Fruit fly (Drosophila melanogaster) whole organism, adult: ENCODE data around the gene cv-c.

ENCODE experiments used
- CG11617 ChIP-seq: fragments of 200-800 bp; sonication (Bioruptor generic); optimal IDR thresholded peaks from 2 replicates; lab custom pipeline; 2017; ENCODE audit warnings: mild to moderate bottlenecking, missing biosample characterization, missing genetic modification reagents, missing genetic modification characterization
- CG12768 ChIP-seq: fragments of 200-800 bp; sonication (Bioruptor generic); optimal IDR thresholded peaks from 2 replicates; lab custom pipeline; 2017; ENCODE audit warnings: missing biosample characterization, missing genetic modification characterization, mild to moderate bottlenecking, moderate library complexity, missing genetic modification reagents
- CG14711 ChIP-seq: fragments of 200-800 bp; sonication (Bioruptor generic); optimal IDR thresholded peaks from 2 replicates; lab custom pipeline; 2018; ENCODE audit warnings: missing biosample characterization, mild to moderate bottlenecking, missing genetic modification characterization, moderate library complexity
- CG1620 ChIP-seq: fragments of 200-800 bp; sonication (Bioruptor generic); optimal IDR thresholded peaks from 2 replicates; lab custom pipeline; 2016; ENCODE audit warnings: missing biosample characterization, missing genetic modification characterization
- CG33017 ChIP-seq: fragments of 200-800 bp; sonication (Bioruptor generic); optimal IDR thresholded peaks from 2 replicates; lab custom pipeline; 2018; ENCODE audit warnings: missing biosample characterization, mild to moderate bottlenecking, missing genetic modification characterization, moderate library complexity
- CG5204 ChIP-seq: fragments of 200-800 bp; sonication (Bioruptor generic); optimal IDR thresholded peaks from 2 replicates; lab custom pipeline; 2016; ENCODE audit warnings: missing biosample characterization, missing genetic modification characterization
- CG7045 ChIP-seq: fragments of 200-800 bp; sonication (Bioruptor generic); optimal IDR thresholded peaks from 2 replicates; lab custom pipeline; 2017; ENCODE audit warnings: missing biosample characterization, mild to moderate bottlenecking, missing genetic modification characterization
- CG7101 ChIP-seq: fragments of 200-800 bp; sonication (Bioruptor generic); optimal IDR thresholded peaks from 2 replicates; lab custom pipeline; 2018; ENCODE audit warnings: missing biosample characterization, mild to moderate bottlenecking, missing genetic modification characterization, moderate library complexity
- Clk ChIP-seq: fragments of 200-800 bp; sonication (Bioruptor generic); optimal IDR thresholded peaks from 2 replicates; lab custom pipeline; 2017; ENCODE audit warnings: missing biosample characterization, missing genetic modification characterization
- Crg-1 ChIP-seq: fragments of 200-800 bp; sonication (Bioruptor generic); optimal IDR thresholded peaks from 2 replicates; lab custom pipeline; 2016; ENCODE audit warnings: missing biosample characterization, missing genetic modification characterization
- Hr96 ChIP-seq: fragments of 200-800 bp; sonication (Bioruptor generic); optimal IDR thresholded peaks from 2 replicates; lab custom pipeline; 2016; ENCODE audit warnings: missing biosample characterization, missing genetic modification characterization
- Mnt ChIP-seq: fragments of 200-800 bp; sonication (Bioruptor generic); optimal IDR thresholded peaks from 2 replicates; lab custom pipeline; 2016; ENCODE audit warnings: missing biosample characterization, mild to moderate bottlenecking, missing genetic modification characterization
- bab1 ChIP-seq: fragments of 200-800 bp; sonication (Bioruptor generic); optimal IDR thresholded peaks from 3 replicates; lab custom pipeline; 2019; ENCODE audit warnings: missing biosample characterization, mild to moderate bottlenecking, missing genetic modification characterization, moderate library complexity
- cic ChIP-seq: fragments of 200-800 bp; sonication (Bioruptor generic); optimal IDR thresholded peaks from 2 replicates; lab custom pipeline; 2017; ENCODE audit warnings: missing biosample characterization, mild to moderate bottlenecking, missing genetic modification characterization, moderate library complexity
- cnc ChIP-seq, 2 experiments: fragments of >200 bp; optimal IDR thresholded peaks; 2 replicates each; lab custom pipeline; 2017
- kay ChIP-seq: fragments of 200-800 bp; sonication (Bioruptor generic); peaks from one replicate; lab custom pipeline; 2016; ENCODE audit warnings: missing biosample characterization, missing genetic modification characterization, borderline replicate concordance
- ovo ChIP-seq: fragments of 200-800 bp; sonication (Bioruptor generic); optimal IDR thresholded peaks from 2 replicates; lab custom pipeline; 2016; ENCODE audit warnings: missing biosample characterization, missing genetic modification characterization
- pad ChIP-seq: fragments of 200-800 bp; sonication (Bioruptor generic); optimal IDR thresholded peaks from 3 replicates; lab custom pipeline; 2017; ENCODE audit warnings: missing biosample characterization, missing genetic modification characterization, mild to moderate bottlenecking, moderate library complexity, missing genetic modification reagents
- tj ChIP-seq: fragments of 200-800 bp; sonication (Bioruptor generic); optimal IDR thresholded peaks from 3 replicates; lab custom pipeline; 2017; ENCODE audit warnings: missing biosample characterization, mild to moderate bottlenecking, missing genetic modification characterization, moderate library complexity
- toe ChIP-seq: fragments of 200-800 bp; sonication (Bioruptor generic); optimal IDR thresholded peaks from 2 replicates; lab custom pipeline; 2016; ENCODE audit warnings: missing biosample characterization, missing genetic modification characterization

Gene cv-c

dm6 chr3R:14481569-14481968 lies at the start of gene cv-c:
cv-c (minus strand) TSS chr3R:14481713.
- peak; percentile 24 for TF ChIP-seq tj (GFP tag; lab: Kevin White, UChicago)
- peak; percentile 39 for TF ChIP-seq cic (GFP tag; lab: Kevin White, UChicago)
- TF ChIP-seq Mnt = peak; percentile 55
- no peak for TF ChIP-seq CG7045

DNA sequence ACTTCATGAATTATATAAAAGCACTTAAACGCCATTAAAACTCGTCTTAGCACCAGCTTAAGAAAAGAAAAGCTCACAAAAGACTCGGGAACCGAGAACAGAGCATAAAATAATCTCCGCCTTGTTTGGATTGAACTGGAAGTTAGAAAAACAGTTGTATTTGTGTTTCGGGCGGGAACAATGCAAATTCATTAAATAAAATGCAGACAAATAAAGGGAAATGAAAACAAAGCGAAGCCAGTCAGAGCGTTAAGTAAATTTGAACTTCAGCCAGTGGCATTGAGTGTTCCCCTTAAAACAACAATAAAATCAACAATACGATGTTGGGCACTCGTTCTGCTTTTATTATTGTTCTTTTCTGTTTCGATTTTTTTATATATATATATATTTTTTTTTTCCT lies 45.1 kb upstream of the cv-c start:
- no peak for TF ChIP-seq Crg-1 (GFP tag; lab: Kevin White, UChicago)
- TF ChIP-seq CG14711 (tag; lab: Kevin White, UChicago) = no peak
- no peak for TF ChIP-seq tj (GFP tag; lab: Kevin White, UChicago)
- TF ChIP-seq ovo = no peak
- no peak for TF ChIP-seq CG1620 (GFP tag; lab: Kevin White, UChicago)
- no peak for TF ChIP-seq CG7101 (tag; lab: Kevin White, UChicago)
- no peak for TF ChIP-seq Mnt
- no peak for TF ChIP-seq CG5204
- no peak for TF ChIP-seq toe
- TF ChIP-seq pad (GFP tag; lab: Kevin White, UChicago) = no peak
- no peak for TF ChIP-seq CG33017 (tag; lab: Kevin White, UChicago)
- no peak for TF ChIP-seq bab1 (GFP tag; lab: Kevin White, UChicago)
- no peak for TF ChIP-seq kay (GFP tag; lab: Kevin White, UChicago)
- TF ChIP-seq cic (GFP tag; lab: Kevin White, UChicago) = no peak
- no peak for TF ChIP-seq Hr96 (GFP tag; lab: Kevin White, UChicago)
- TF ChIP-seq cnc (optimal IDR thresholded peaks at IDR 0.05; lab: Kevin White, UChicago) = no peak
- no peak for TF ChIP-seq CG12768 (GFP tag; lab: Kevin White, UChicago)
- no peak for TF ChIP-seq CG7045
- TF ChIP-seq Clk (GFP tag; lab: Kevin White, UChicago) = no peak

DNA sequence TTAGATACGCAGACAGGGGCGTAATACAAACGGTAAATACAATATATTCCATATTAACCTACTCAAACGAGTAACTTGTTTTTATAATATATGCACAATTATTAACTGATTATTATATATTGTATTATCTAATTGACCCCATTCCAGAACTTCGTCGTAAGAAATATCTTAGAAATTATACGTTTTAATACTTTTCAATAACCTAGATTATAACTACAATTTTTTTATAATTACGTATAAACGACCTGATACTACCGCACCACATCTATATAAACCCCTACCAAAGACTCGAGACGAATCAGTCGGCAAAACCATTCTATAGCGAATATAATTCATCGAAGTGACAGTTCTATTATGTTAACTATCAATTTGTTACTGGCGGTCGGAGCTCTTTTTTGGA lies 39.2 kb upstream of the cv-c start, which contains the start of gene Cyp313a1:
Gene Cyp313a1 (plus strand): TSS at position 301 of the 400 bp plus-strand sequence.
- TF ChIP-seq CG1620 (GFP tag; lab: Kevin White, UChicago) (no peak), cnc (optimal IDR thresholded peaks at IDR 0.05; lab: Kevin White, UChicago) (no peak), Clk (GFP tag; lab: Kevin White, UChicago) (no peak), CG11617 (GFP tag; lab: Kevin White, UChicago) (no peak), CG5204 (no peak), toe (no peak), kay (GFP tag; lab: Kevin White, UChicago) (no peak), CG12768 (GFP tag; lab: Kevin White, UChicago) (no peak), CG33017 (tag; lab: Kevin White, UChicago) (no peak), CG7101 (tag; lab: Kevin White, UChicago) (no peak), cic (GFP tag; lab: Kevin White, UChicago) (no peak), pad (GFP tag; lab: Kevin White, UChicago) (no peak), Crg-1 (GFP tag; lab: Kevin White, UChicago) (no peak), Hr96 (GFP tag; lab: Kevin White, UChicago) (no peak)

dm6 chr3R:14516742-14517141 lies 35.2 kb upstream of the cv-c start, which contains the start of gene CG34273:
CG34273 (plus strand) TSS chr3R:14517042.
- TF ChIP-seq cnc (optimal IDR thresholded peaks at IDR 0.05; lab: Kevin White, UChicago) (no peak), cic (GFP tag; lab: Kevin White, UChicago) (no peak), CG1620 (GFP tag; lab: Kevin White, UChicago) (no peak), Crg-1 (GFP tag; lab: Kevin White, UChicago) (no peak), CG5204 (no peak), CG7045 (no peak), CG33017 (tag; lab: Kevin White, UChicago) (no peak), Mnt (no peak), Clk (GFP tag; lab: Kevin White, UChicago) (no peak), pad (GFP tag; lab: Kevin White, UChicago) (no peak), kay (GFP tag; lab: Kevin White, UChicago) (no peak), ovo (no peak)

dm6 chr3R:14513420-14513819 lies 31.9 kb upstream of the cv-c start, which contains the start of gene CG8461:
CG8461 (minus strand) TSS chr3R:14513637.
- peak; percentile 82 for TF ChIP-seq Mnt
- no peak for TF ChIP-seq pad (GFP tag; lab: Kevin White, UChicago)
- TF ChIP-seq bab1 (GFP tag; lab: Kevin White, UChicago) = no peak
- peak; percentile 89 for TF ChIP-seq kay (GFP tag; lab: Kevin White, UChicago)

- TF ChIP-seq Mnt (peak; percentile 74), kay (GFP tag; lab: Kevin White, UChicago) (no peak), pad (GFP tag; lab: Kevin White, UChicago) (peak; percentile 42), Hr96 (GFP tag; lab: Kevin White, UChicago) (peak; percentile 70), CG12768 (GFP tag; lab: Kevin White, UChicago) (peak; percentile 52), cnc (optimal IDR thresholded peaks at IDR 0.05; lab: Kevin White, UChicago) (no peak), CG33017 (tag; lab: Kevin White, UChicago) (peak; percentile 5), bab1 (GFP tag; lab: Kevin White, UChicago) (peak; percentile 75), CG1620 (GFP tag; lab: Kevin White, UChicago) (peak; percentile 55), CG7045 (peak; percentile 47), cic (GFP tag; lab: Kevin White, UChicago) (no peak), tj (GFP tag; lab: Kevin White, UChicago) (peak; percentile 30), toe (peak; percentile 85), CG14711 (tag; lab: Kevin White, UChicago) (peak; percentile 61), ovo (peak; percentile 15), CG11617 (GFP tag; lab: Kevin White, UChicago) (peak; percentile 61), Crg-1 (GFP tag; lab: Kevin White, UChicago) (no peak), Clk (GFP tag; lab: Kevin White, UChicago) (no peak), CG7101 (tag; lab: Kevin White, UChicago) (peak; percentile 60), CG5204 (peak; percentile 75)
Observed at dm6 chr3R:14511123-14511908, 29.8 kb upstream of the cv-c start, which contains the start of the genes HtrA2 and mRpL11. HtrA2 (minus strand) TSS chr3R:14511712. mRpL11 (plus strand) TSS chr3R:14511838.
